Fruit fly (Drosophila melanogaster): ENCODE measurements around the gene Septin1.

Septin1 gene

DNA sequence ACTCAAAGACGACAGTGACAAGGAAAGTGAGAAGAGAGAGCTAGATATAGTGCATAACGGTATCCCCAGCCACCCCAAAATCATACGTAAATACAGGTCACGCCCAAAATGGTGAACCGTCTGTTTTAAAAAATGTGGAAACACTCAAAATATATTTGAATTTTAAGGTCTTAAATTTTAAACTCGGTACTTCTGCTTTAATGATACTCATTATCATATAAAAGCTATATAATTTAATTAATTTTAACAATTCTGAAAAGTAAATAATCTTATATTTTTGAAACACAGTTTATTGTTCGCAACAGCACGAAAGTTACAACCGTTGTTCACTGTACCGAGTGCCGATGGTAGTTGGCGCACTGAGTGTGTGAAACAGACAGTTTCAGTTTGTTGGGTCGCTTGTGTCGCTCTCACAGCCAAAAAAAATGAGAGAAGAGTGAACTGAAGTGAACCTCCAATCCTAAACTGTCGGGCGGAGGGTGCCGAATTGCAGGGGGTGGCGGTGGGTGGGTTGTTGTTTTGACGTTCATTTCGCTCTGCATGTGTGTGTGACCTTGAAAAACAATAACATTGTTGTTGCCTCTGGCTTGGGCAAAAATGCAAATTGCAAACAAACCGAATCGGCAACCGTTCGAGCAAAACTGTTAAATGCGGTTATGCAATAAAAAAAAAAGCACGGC is 8.4 kb downstream of the Septin1 start (continued):
- TF ChIP-seq Nf-YB (GFP tag; optimal IDR thresholded peaks at IDR 0.05) (peak; percentile 80), lab (GFP tag; optimal IDR thresholded peaks at IDR 0.05) (peak; percentile 97), ewg (GFP tag; optimal IDR thresholded peaks at IDR 0.05) (peak; percentile 84), CG2129 (GFP tag; IDR thresholded peaks at IDR 0.05; ENCODE audit: partially characterized antibody) (no peak), jing (GFP tag; optimal IDR thresholded peaks at IDR 0.05) (peak; percentile 73), Dad (GFP tag; optimal IDR thresholded peaks at IDR 0.05) (peak; percentile 12), CG9437 (GFP tag; optimal IDR thresholded peaks at IDR 0.05) (peak; percentile 86), Rx (GFP tag; IDR thresholded peaks at IDR 0.05) (no peak; the same call in none of the 2 replicates), CG7745 (tag; optimal IDR thresholded peaks at IDR 0.05) (no peak), CG31224 (GFP tag; IDR thresholded peaks at IDR 0.05) (peak; percentile 74), CG1832 (GFP tag; optimal IDR thresholded peaks at IDR 0.05) (no peak), Kr (GFP tag; optimal IDR thresholded peaks at IDR 0.05) (no peak), CG15514 (GFP tag; optimal IDR thresholded peaks at IDR 0.05) (peak; percentile 83), CG3163 (GFP tag; optimal IDR thresholded peaks at IDR 0.05) (no peak), dmrt99B (tag; optimal IDR thresholded peaks at IDR 0.05) (peak; percentile 96), inv (GFP tag; IDR thresholded peaks at IDR 0.05; ENCODE audit: partially characterized antibody) (0 out of 2 replicates have a peak, but pooled peaks have one; percentile 19), vnd (GFP tag; IDR thresholded peaks at IDR 0.05; ENCODE audit: partially characterized antibody) (no peak), vfl (GFP tag; optimal IDR thresholded peaks at IDR 0.05) (peak; percentile 34), Hr39 (optimal IDR thresholded peaks at IDR 0.05) (no peak), Ravus (GFP tag; IDR thresholded peaks at IDR 0.05) (peak; percentile 80), CG3407 (GFP tag; optimal IDR thresholded peaks at IDR 0.05) (peak; percentile 88), ap (GFP tag; IDR thresholded peaks at IDR 0.05) (peak; percentile 57), CG8765 (GFP tag; IDR thresholded peaks at IDR 0.05) (0 out of 2 replicates have a peak, but pooled peaks have one; percentile 45), B-H1 (GFP tag; IDR thresholded peaks at IDR 0.05) (peak; percentile 83), Aef1 (GFP tag; IDR thresholded peaks at IDR 0.05) (peak; percentile 89), CG12104 (GFP tag; optimal IDR thresholded peaks at IDR 0.05) (peak; percentile 85), fd102C (GFP tag; optimal IDR thresholded peaks at IDR 0.05) (no peak), nmo (GFP tag; optimal IDR thresholded peaks at IDR 0.05) (peak; percentile 95), CG34422 (GFP tag; IDR thresholded peaks at IDR 0.05) (peak; percentile 88), CG13624 (GFP tag; optimal IDR thresholded peaks at IDR 0.05) (peak; percentile 29), Hr3 (GFP tag; optimal IDR thresholded peaks at IDR 0.05) (peak; percentile 85), CG12769 (tag; optimal IDR thresholded peaks at IDR 0.05) (peak; percentile 82), cato (GFP tag; optimal IDR thresholded peaks at IDR 0.05; ENCODE audit: borderline replicate concordance) (peak; percentile 59), unc-4 (GFP tag; IDR thresholded peaks at IDR 0.05; ENCODE audit: partially characterized antibody) (0 out of 2 replicates have a peak, but pooled peaks have one; percentile 27), Spps (tag; optimal IDR thresholded peaks at IDR 0.05) (peak; percentile 78), CG6175 (GFP tag; IDR thresholded peaks at IDR 0.05) (no peak), peb (GFP tag; IDR thresholded peaks at IDR 0.05) (peak; percentile 77), grn (GFP tag; optimal IDR thresholded peaks at IDR 0.05) (peak; percentile 2), pb (GFP tag; optimal IDR thresholded peaks at IDR 0.05) (no peak), CG8944 (GFP tag; optimal IDR thresholded peaks at IDR 0.05) (peak; percentile 43), Lim3 (GFP tag; IDR thresholded peaks at IDR 0.05) (0 out of 2 replicates have a peak, but pooled peaks have one; percentile 30), sima (GFP tag; optimal IDR thresholded peaks at IDR 0.05) (no peak), CG15073 (GFP tag; optimal IDR thresholded peaks at IDR 0.05) (peak; percentile 42), cas (GFP tag; IDR thresholded peaks at IDR 0.05) (peak; percentile 50; the same call in 1 of the 2 replicates), YL-1 (GFP tag; optimal IDR thresholded peaks at IDR 0.05) (peak; percentile 63), Max (GFP tag; optimal IDR thresholded peaks at IDR 0.05) (peak; percentile 76), Antp (GFP tag; optimal IDR thresholded peaks at IDR 0.05) (peak; percentile 40), Myb (GFP tag; optimal IDR thresholded peaks at IDR 0.05) (no peak), caup (GFP tag; optimal IDR thresholded peaks at IDR 0.05; ENCODE audit: severe bottlenecking) (peak; percentile 90)

Measured in whole organism, embryonic.